Fruit fly (Drosophila melanogaster) whole organism: ENCODE measurements around the gene Dlip1.

Experiments used
- CG8478 ChIP-seq: fragments of >200 bp; optimal IDR thresholded peaks from 2 replicates; lab custom pipeline; 2018; ENCODE audit warnings: inconsistent platforms
- Dll ChIP-seq: fragments of >200 bp; optimal IDR thresholded peaks from 2 replicates; lab custom pipeline; 2017
- EcR ChIP-seq, 2 experiments: fragments of >200 bp; optimal IDR thresholded peaks; 2 replicates each; lab custom pipeline; 2017; ENCODE audit warnings: missing biosample characterization in 2 of 2, missing genetic modification characterization in 2 of 2, missing genetic modification reagents in 2 of 2
- pan ChIP-seq: fragments of >200 bp; optimal IDR thresholded peaks from 2 replicates; lab custom pipeline; 2017
- usp ChIP-seq: fragments of >200 bp; optimal IDR thresholded peaks from 2 replicates; lab custom pipeline; 2017; ENCODE audit warnings: missing biosample characterization, missing genetic modification characterization, mixed read lengths

dm6 chrX:9148989-9149522, 9.4 kb upstream of the Dlip1 start, which contains the start of the genes fh and Bap111:
- TF ChIP-seq Dll (lab: Kevin White, UChicago) (no peak), pan (no peak), EcR (GFP tag; optimal IDR thresholded peaks at IDR 0.05; lab: Kevin White, UChicago) (no peak), CG8478 (lab: Kevin White, UChicago) (no peak), usp (GFP tag; lab: Kevin White, UChicago) (no peak)
